Worm (Caenorhabditis elegans): ENCODE data around the gene F10E7.9.

- TF ChIP-seq F13C5.2 (tag; optimal IDR thresholded peaks at IDR 0.05) = no peak
- TF ChIP-seq flt-1 (GFP tag; IDR thresholded peaks at IDR 0.05) = no peak
- no peak for TF ChIP-seq ama-1 (optimal IDR thresholded peaks at IDR 0.05)
- no peak for TF ChIP-seq ceh-13 (GFP tag; optimal IDR thresholded peaks at IDR 0.05)
- no peak for TF ChIP-seq hnd-1 (tag; optimal IDR thresholded peaks at IDR 0.05)
- no peak for TF ChIP-seq ets-7 (tag; optimal IDR thresholded peaks at IDR 0.05)
- no peak for TF ChIP-seq tbx-11 (GFP tag; IDR thresholded peaks at IDR 0.05)
- no peak for TF ChIP-seq B0310.2 (tag; optimal IDR thresholded peaks at IDR 0.05)
- no peak for TF ChIP-seq scrt-1 (GFP tag; IDR thresholded peaks at IDR 0.05)
- TF ChIP-seq hmg-4 (GFP tag; optimal IDR thresholded peaks at IDR 0.05) = no peak
- TF ChIP-seq sea-1 (GFP tag; conservative IDR thresholded peaks at IDR 0.05) = no peak
- TF ChIP-seq ceh-36 (tag; optimal IDR thresholded peaks at IDR 0.05) = no peak
Observed at ce11 chrII:7059274-7059757, 50.5 kb downstream of the F10E7.9 start.

All from whole organism, early embryonic.